Fruit fly (Drosophila melanogaster) whole organism, adult: ENCODE measurements around the gene Nnp-1.
A peak's percentile ranks its signal among the peaks of the same experiment; 100 is the strongest.

Experiments used
- CG11617 ChIP-seq: fragments of 200-800 bp; sonication (Bioruptor generic); optimal IDR thresholded peaks from 2 replicates; lab custom pipeline; 2017; ENCODE audit warnings: mild to moderate bottlenecking, missing biosample characterization, missing genetic modification reagents, missing genetic modification characterization
- CG12768 ChIP-seq: fragments of 200-800 bp; sonication (Bioruptor generic); optimal IDR thresholded peaks from 2 replicates; lab custom pipeline; 2017; ENCODE audit warnings: missing biosample characterization, missing genetic modification characterization, mild to moderate bottlenecking, moderate library complexity, missing genetic modification reagents
- CG14711 ChIP-seq: fragments of 200-800 bp; sonication (Bioruptor generic); optimal IDR thresholded peaks from 2 replicates; lab custom pipeline; 2018; ENCODE audit warnings: missing biosample characterization, mild to moderate bottlenecking, missing genetic modification characterization, moderate library complexity
- CG1620 ChIP-seq: fragments of 200-800 bp; sonication (Bioruptor generic); optimal IDR thresholded peaks from 2 replicates; lab custom pipeline; 2016; ENCODE audit warnings: missing biosample characterization, missing genetic modification characterization
- CG33017 ChIP-seq: fragments of 200-800 bp; sonication (Bioruptor generic); optimal IDR thresholded peaks from 2 replicates; lab custom pipeline; 2018; ENCODE audit warnings: missing biosample characterization, mild to moderate bottlenecking, missing genetic modification characterization, moderate library complexity
- CG5204 ChIP-seq: fragments of 200-800 bp; sonication (Bioruptor generic); optimal IDR thresholded peaks from 2 replicates; lab custom pipeline; 2016; ENCODE audit warnings: missing biosample characterization, missing genetic modification characterization
- CG7045 ChIP-seq: fragments of 200-800 bp; sonication (Bioruptor generic); optimal IDR thresholded peaks from 2 replicates; lab custom pipeline; 2017; ENCODE audit warnings: missing biosample characterization, mild to moderate bottlenecking, missing genetic modification characterization
- CG7101 ChIP-seq: fragments of 200-800 bp; sonication (Bioruptor generic); optimal IDR thresholded peaks from 2 replicates; lab custom pipeline; 2018; ENCODE audit warnings: missing biosample characterization, mild to moderate bottlenecking, missing genetic modification characterization, moderate library complexity
- Clk ChIP-seq: fragments of 200-800 bp; sonication (Bioruptor generic); optimal IDR thresholded peaks from 2 replicates; lab custom pipeline; 2017; ENCODE audit warnings: missing biosample characterization, missing genetic modification characterization
- Crg-1 ChIP-seq: fragments of 200-800 bp; sonication (Bioruptor generic); optimal IDR thresholded peaks from 2 replicates; lab custom pipeline; 2016; ENCODE audit warnings: missing biosample characterization, missing genetic modification characterization
- Hr96 ChIP-seq: fragments of 200-800 bp; sonication (Bioruptor generic); optimal IDR thresholded peaks from 2 replicates; lab custom pipeline; 2016; ENCODE audit warnings: missing biosample characterization, missing genetic modification characterization
- Mnt ChIP-seq: fragments of 200-800 bp; sonication (Bioruptor generic); optimal IDR thresholded peaks from 2 replicates; lab custom pipeline; 2016; ENCODE audit warnings: missing biosample characterization, mild to moderate bottlenecking, missing genetic modification characterization
- bab1 ChIP-seq: fragments of 200-800 bp; sonication (Bioruptor generic); optimal IDR thresholded peaks from 3 replicates; lab custom pipeline; 2019; ENCODE audit warnings: missing biosample characterization, mild to moderate bottlenecking, missing genetic modification characterization, moderate library complexity
- cic ChIP-seq: fragments of 200-800 bp; sonication (Bioruptor generic); optimal IDR thresholded peaks from 2 replicates; lab custom pipeline; 2017; ENCODE audit warnings: missing biosample characterization, mild to moderate bottlenecking, missing genetic modification characterization, moderate library complexity
- cnc ChIP-seq, 2 experiments: fragments of >200 bp; optimal IDR thresholded peaks; 2 replicates each; lab custom pipeline; 2017
- kay ChIP-seq: fragments of 200-800 bp; sonication (Bioruptor generic); peaks from one replicate; lab custom pipeline; 2016; ENCODE audit warnings: missing biosample characterization, missing genetic modification characterization, borderline replicate concordance
- ovo ChIP-seq: fragments of 200-800 bp; sonication (Bioruptor generic); optimal IDR thresholded peaks from 2 replicates; lab custom pipeline; 2016; ENCODE audit warnings: missing biosample characterization, missing genetic modification characterization
- pad ChIP-seq: fragments of 200-800 bp; sonication (Bioruptor generic); optimal IDR thresholded peaks from 3 replicates; lab custom pipeline; 2017; ENCODE audit warnings: missing biosample characterization, missing genetic modification characterization, mild to moderate bottlenecking, moderate library complexity, missing genetic modification reagents
- tj ChIP-seq: fragments of 200-800 bp; sonication (Bioruptor generic); optimal IDR thresholded peaks from 3 replicates; lab custom pipeline; 2017; ENCODE audit warnings: missing biosample characterization, mild to moderate bottlenecking, missing genetic modification characterization, moderate library complexity
- toe ChIP-seq: fragments of 200-800 bp; sonication (Bioruptor generic); optimal IDR thresholded peaks from 2 replicates; lab custom pipeline; 2016; ENCODE audit warnings: missing biosample characterization, missing genetic modification characterization

The Nnp-1 gene

DNA sequence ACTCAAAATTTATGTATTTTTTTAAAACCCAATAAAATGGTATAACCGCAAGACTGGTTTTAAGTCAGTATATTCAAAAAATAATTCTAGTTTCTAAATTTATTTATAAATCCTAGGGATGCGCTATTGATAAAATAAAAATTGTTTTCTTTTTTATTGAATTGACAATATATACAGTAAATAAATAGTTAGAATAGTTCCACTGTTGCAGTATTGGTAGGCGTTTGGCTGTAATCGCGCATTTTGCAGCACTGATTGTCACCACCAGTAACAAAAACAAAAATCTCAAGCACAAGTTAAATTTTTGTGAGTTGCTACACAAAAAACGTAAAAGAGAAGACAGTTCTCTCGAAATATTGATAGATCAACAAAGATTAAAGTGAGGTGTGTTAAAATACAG, 3.0 kb upstream of the Nnp-1 start, which contains the start of gene CG31855:
Gene CG31855, plus strand, starts transcription at position 265 of the 400 bp plus-strand sequence.
- TF ChIP-seq CG33017 (tag; lab: Kevin White, UChicago) (peak; percentile 92), CG12768 (GFP tag; lab: Kevin White, UChicago) (peak; percentile 93), toe (peak; percentile 80), cnc (optimal IDR thresholded peaks at IDR 0.05; lab: Kevin White, UChicago) (no peak), bab1 (peak; percentile 94), CG1620 (peak; percentile 96), ovo (GFP tag; lab: Kevin White, UChicago) (peak; percentile 75), Clk (GFP tag; lab: Kevin White, UChicago) (peak; percentile 75), CG11617 (GFP tag; lab: Kevin White, UChicago) (peak; percentile 85), Hr96 (GFP tag; lab: Kevin White, UChicago) (peak; percentile 80), tj (peak; percentile 50), pad (peak; percentile 84), Crg-1 (GFP tag; lab: Kevin White, UChicago) (peak; percentile 96), cic (GFP tag; lab: Kevin White, UChicago) (peak; percentile 78), CG14711 (peak; percentile 82), kay (GFP tag; lab: Kevin White, UChicago) (no peak), CG7045 (peak; percentile 83), CG7101 (tag; lab: Kevin White, UChicago) (peak; percentile 93), CG5204 (GFP tag; lab: Kevin White, UChicago) (peak; percentile 86), Mnt (GFP tag; lab: Kevin White, UChicago) (peak; percentile 92)

dm6 chr2L:13367378-13367777, 1.4 kb upstream of the Nnp-1 start, which contains the start of gene Tap42:
Tap42 (plus strand) TSS chr2L:13367617.
- TF ChIP-seq pad (no peak), CG33017 (tag; lab: Kevin White, UChicago) (peak; percentile 26), bab1 (peak; percentile 47), Mnt (GFP tag; lab: Kevin White, UChicago) (peak; percentile 30), CG7101 (tag; lab: Kevin White, UChicago) (peak; percentile 34), CG14711 (no peak), cic (GFP tag; lab: Kevin White, UChicago) (peak; percentile 22)

- TF ChIP-seq CG1620 (no peak), kay (GFP tag; lab: Kevin White, UChicago) (peak; percentile 52), CG7045 (no peak), toe (no peak)
These were observed 3.0 kb downstream of the Nnp-1 start for dm6 chr2L:13362953-13363352.

dm6 chr2L:13361465-13361864, 4.5 kb downstream of the Nnp-1 start, which contains the start of gene CG9377:
CG9377 (minus strand) TSS chr2L:13361565.
- TF ChIP-seq tj (no peak), ovo (GFP tag; lab: Kevin White, UChicago) (no peak)

DNA sequence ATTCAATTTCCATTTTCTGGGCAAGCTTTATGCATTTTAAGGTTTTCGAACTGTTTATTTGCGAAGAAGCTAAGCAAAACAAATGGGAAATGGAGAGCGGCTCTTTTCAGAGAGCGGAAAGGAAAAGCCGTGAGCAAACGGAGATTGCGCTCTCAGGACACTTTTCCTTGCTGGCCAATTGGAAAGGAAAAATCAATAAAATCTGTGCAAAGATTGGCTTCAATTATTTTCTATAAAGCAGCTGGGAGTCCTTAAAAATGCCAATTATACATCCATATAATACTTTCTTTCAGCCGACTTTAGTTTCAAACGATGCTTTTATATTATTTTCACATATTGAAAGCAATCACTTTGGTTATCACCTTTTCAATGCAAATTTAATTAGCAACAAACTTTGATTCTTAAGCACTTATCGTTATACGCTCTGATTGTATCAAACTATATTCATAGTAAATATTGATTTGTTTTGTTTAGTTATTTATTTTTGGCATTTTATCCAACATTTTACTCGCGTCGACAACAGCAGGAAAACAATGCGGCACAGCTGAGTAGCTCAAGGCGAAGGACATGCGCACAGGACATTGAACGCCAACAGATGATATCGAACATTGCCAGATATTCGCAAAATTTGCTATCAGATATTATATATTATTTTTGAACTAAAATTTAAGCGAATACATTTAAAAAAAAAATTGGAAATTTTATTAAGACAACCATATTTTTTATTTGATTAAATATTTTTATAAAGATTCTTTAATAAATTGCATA, 11.2 kb downstream of the Nnp-1 start, which contains the start of gene CG9395:
Gene CG9395, minus strand, starts transcription at position 494 of the 768 bp plus-strand sequence.
- TF ChIP-seq toe: no peak
- no peak for TF ChIP-seq Crg-1 (GFP tag; lab: Kevin White, UChicago)
- TF ChIP-seq CG1620: no peak

DNA sequence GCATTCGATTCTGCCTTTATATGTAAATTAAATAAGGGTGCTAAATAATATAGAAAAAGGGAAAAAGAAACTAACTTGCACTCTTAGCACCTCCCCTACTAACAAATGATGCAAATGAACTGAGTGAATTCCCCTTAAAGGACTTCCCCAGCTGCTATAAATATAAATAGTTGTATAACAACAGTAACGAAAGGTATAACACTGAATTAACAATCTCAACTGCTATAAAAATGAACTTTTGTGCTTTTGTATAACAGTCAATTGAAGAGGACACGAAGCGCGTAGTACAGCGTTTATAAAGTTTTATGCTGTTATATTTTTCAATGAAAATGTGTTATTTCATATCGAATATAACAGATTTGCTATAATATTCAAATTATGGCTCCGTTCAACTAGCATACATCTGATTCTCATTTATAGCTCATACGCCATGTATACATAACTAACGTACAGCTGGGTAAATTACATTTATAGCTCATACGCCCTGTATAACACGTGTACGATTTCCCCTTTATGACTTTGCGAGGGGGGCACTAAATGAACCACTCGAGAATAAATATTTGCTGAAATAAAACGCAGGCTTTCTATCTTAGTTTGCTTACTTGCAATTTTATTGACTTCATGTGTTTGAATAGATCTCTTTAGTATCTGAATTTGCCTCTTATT, 16.6 kb downstream of the Nnp-1 start:
- TF ChIP-seq tj (no peak), toe (no peak), Clk (GFP tag; lab: Kevin White, UChicago) (no peak), kay (GFP tag; lab: Kevin White, UChicago) (peak; percentile 38), CG7101 (tag; lab: Kevin White, UChicago) (peak; percentile 15), bab1 (no peak), pad (peak; percentile 94), ovo (GFP tag; lab: Kevin White, UChicago) (no peak), CG11617 (GFP tag; lab: Kevin White, UChicago) (no peak), CG1620 (no peak)

DNA sequence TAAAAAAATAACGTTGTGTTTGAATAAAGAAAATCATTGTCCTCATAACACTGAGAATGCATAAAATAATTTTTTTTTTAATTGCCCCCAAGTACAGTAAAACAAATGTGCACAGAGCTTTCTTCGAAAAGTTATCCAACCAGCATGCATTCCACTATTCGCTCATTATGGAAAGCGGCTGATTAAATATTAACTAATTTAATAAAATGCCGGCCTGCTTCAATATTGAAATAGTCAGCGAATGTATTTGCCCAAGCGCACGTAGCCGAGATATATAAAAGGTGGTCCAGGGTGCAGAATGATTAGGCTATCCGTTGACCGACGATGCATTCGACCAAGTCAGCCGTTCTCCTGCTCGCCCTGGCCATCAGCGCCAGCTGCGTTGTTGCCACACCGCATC, 18.5 kb downstream of the Nnp-1 start, which contains the start of gene CG16826:
Gene CG16826, plus strand, starts transcription at position 301 of the 400 bp plus-strand sequence.
- TF ChIP-seq ovo (GFP tag; lab: Kevin White, UChicago): no peak
- peak; percentile 18 for TF ChIP-seq CG7101 (tag; lab: Kevin White, UChicago)
- TF ChIP-seq kay (GFP tag; lab: Kevin White, UChicago): peak; percentile 54
- no peak for TF ChIP-seq Hr96 (GFP tag; lab: Kevin White, UChicago)
